Worm (Caenorhabditis elegans) whole organism, L1 larva: ENCODE results near the gene cnt-1.
A peak's percentile ranks its signal among the peaks of the same experiment; 100 is the strongest.

ENCODE experiments used
- C04F5.9 ChIP-seq: sonication (generic microtip); optimal IDR thresholded peaks from 2 replicates; lab custom pipeline; 2016; ENCODE audit warnings: missing genetic modification characterization, missing compliant biosample characterization
- C16A3.4 ChIP-seq: fragments of 150-350 bp; optimal IDR thresholded peaks from 2 replicates; lab custom pipeline; 2014; ENCODE audit warnings: missing biosample characterization, missing genetic modification characterization
- C34B4.2 ChIP-seq: sonication (generic microtip); optimal IDR thresholded peaks from 2 replicates; lab custom pipeline; 2017; ENCODE audit warnings: mild to moderate bottlenecking, missing genetic modification characterization, missing compliant biosample characterization
- F16B12.6 ChIP-seq: fragments of 150-350 bp; optimal IDR thresholded peaks from 2 replicates; lab custom pipeline; 2014; ENCODE audit warnings: missing biosample characterization, missing genetic modification characterization
- Y116A8C.19 ChIP-seq: sonication (generic microtip); optimal IDR thresholded peaks from 2 replicates; lab custom pipeline; 2016; ENCODE audit warnings: missing compliant biosample characterization, missing genetic modification characterization, borderline replicate concordance
- ama-1 ChIP-seq: fragments of 150-350 bp; optimal IDR thresholded peaks from 2 replicates; lab custom pipeline; 2014
- blmp-1 ChIP-seq: fragments of 150-350 bp; optimal IDR thresholded peaks from 2 replicates; lab custom pipeline; 2014; ENCODE audit warnings: missing biosample characterization, missing genetic modification characterization
- ceh-8 ChIP-seq: fragments of 200-800 bp; sonication (Bioruptor generic); optimal IDR thresholded peaks from 2 replicates; lab custom pipeline; 2018; ENCODE audit warnings: mild to moderate bottlenecking, missing genetic modification characterization, moderate library complexity, missing compliant biosample characterization
- ceh-90 ChIP-seq: sonication (generic microtip); optimal IDR thresholded peaks from 2 replicates; lab custom pipeline; 2016; ENCODE audit warnings: missing genetic modification characterization, missing compliant biosample characterization
- dpl-1 ChIP-seq, 3 experiments: fragments of 150-350 bp in 2 of 3; sonication (generic microtip) in 1 of 3; optimal IDR thresholded peaks; 2 replicates each; lab custom pipeline; 2014 to 2017; ENCODE audit warnings: missing biosample characterization in 3 of 3, missing genetic modification characterization in 3 of 3, missing genetic modification reagents in 3 of 3
- dsc-1 ChIP-seq: sonication (generic microtip); optimal IDR thresholded peaks from 2 replicates; lab custom pipeline; 2016; ENCODE audit warnings: mild to moderate bottlenecking, missing genetic modification characterization, missing compliant biosample characterization
- efl-1 ChIP-seq, 4 experiments: fragments of 150-350 bp; optimal IDR thresholded peaks in 3 of 4; peaks in 1 of 4; 1 replicate in 1 of 4; 2 replicates in 3 of 4; lab custom pipeline; 2014; ENCODE audit warnings: missing biosample characterization in 2 of 4, missing genetic modification characterization in 2 of 4, missing genetic modification reagents in 2 of 4
- egl-27 ChIP-seq, 2 experiments: fragments of 150-350 bp in 1 of 2; sonication (generic microtip); optimal IDR thresholded peaks; 3 replicates each; lab custom pipeline; 2017 to 2018; ENCODE audit warnings: missing biosample characterization in 2 of 2, missing genetic modification characterization in 2 of 2, missing genetic modification reagents in 2 of 2
- elt-3 ChIP-seq, 6 experiments: fragments of 150-350 bp in 1 of 6; sonication (generic microtip); optimal IDR thresholded peaks; 2 replicates each; lab custom pipeline; 2017 to 2018; ENCODE audit warnings: missing biosample characterization in 6 of 6, missing genetic modification characterization in 6 of 6, inconsistent platforms in 1 of 6
- fos-1 ChIP-seq: fragments of 150-350 bp; optimal IDR thresholded peaks from 2 replicates; lab custom pipeline; 2014; ENCODE audit warnings: missing biosample characterization, missing genetic modification characterization
- grh-1 ChIP-seq: fragments of 200-800 bp; sonication (Bioruptor generic); IDR thresholded peaks from 2 replicates; pipeline ENCODE4 v1.3.6; 2022; ENCODE audit warnings: missing genetic modification reagents, missing genetic modification characterization, missing compliant biosample characterization
- irx-1 ChIP-seq: sonication (generic microtip); optimal IDR thresholded peaks from 2 replicates; lab custom pipeline; 2016; ENCODE audit warnings: missing genetic modification characterization, missing compliant biosample characterization
- lin-13 ChIP-seq: fragments of 150-350 bp; optimal IDR thresholded peaks from 2 replicates; lab custom pipeline; 2014; ENCODE audit warnings: missing biosample characterization, missing genetic modification reagents, missing genetic modification characterization
- lin-35 ChIP-seq, 2 experiments: fragments of 150-350 bp; optimal IDR thresholded peaks; 2 replicates each; lab custom pipeline; 2014; ENCODE audit warnings: missing biosample characterization in 2 of 2, missing genetic modification characterization in 2 of 2, missing genetic modification reagents in 2 of 2
- lir-3 ChIP-seq: sonication (generic microtip); optimal IDR thresholded peaks from 2 replicates; lab custom pipeline; 2016; ENCODE audit warnings: mild to moderate bottlenecking, missing genetic modification characterization, moderate library complexity, missing compliant biosample characterization; ENCODE audit not compliant: poor library complexity
- lsy-2 ChIP-seq, 2 experiments: fragments of 150-350 bp; optimal IDR thresholded peaks; 2 replicates each; lab custom pipeline; 2014; ENCODE audit warnings: missing biosample characterization in 2 of 2, missing genetic modification characterization in 2 of 2
- mef-2 ChIP-seq: fragments of 150-350 bp; optimal IDR thresholded peaks from 2 replicates; lab custom pipeline; 2014; ENCODE audit warnings: missing biosample characterization, missing genetic modification characterization
- mep-1 ChIP-seq: fragments of 150-350 bp; optimal IDR thresholded peaks from 2 replicates; lab custom pipeline; 2014; ENCODE audit warnings: missing biosample characterization, missing genetic modification characterization
- nhr-12 ChIP-seq: sonication (generic microtip); optimal IDR thresholded peaks from 2 replicates; lab custom pipeline; 2017; ENCODE audit warnings: missing biosample characterization, missing genetic modification characterization
- nhr-19 ChIP-seq: fragments of 200-800 bp; sonication (Bioruptor generic); conservative IDR thresholded peaks from 2 replicates; pipeline ENCODE4 v1.3.6; 2022; ENCODE audit warnings: missing genetic modification characterization, missing compliant biosample characterization
- nhr-20 ChIP-seq: sonication (generic microtip); optimal IDR thresholded peaks from 2 replicates; lab custom pipeline; 2016; ENCODE audit warnings: mild to moderate bottlenecking, missing genetic modification characterization, missing compliant biosample characterization
- nhr-47 ChIP-seq: sonication (generic microtip); optimal IDR thresholded peaks from 2 replicates; lab custom pipeline; 2016; ENCODE audit warnings: mild to moderate bottlenecking, missing genetic modification characterization, moderate library complexity, missing compliant biosample characterization
- nhr-71 ChIP-seq: sonication (generic microtip); optimal IDR thresholded peaks from 2 replicates; lab custom pipeline; 2016; ENCODE audit warnings: mild to moderate bottlenecking, missing genetic modification characterization, moderate library complexity, missing compliant biosample characterization
- nhr-84 ChIP-seq: sonication (generic microtip); optimal IDR thresholded peaks from 2 replicates; lab custom pipeline; 2017; ENCODE audit warnings: missing biosample characterization, missing genetic modification characterization
- nhr-85 ChIP-seq: sonication (generic microtip); peaks from one replicate; lab custom pipeline; 2016; ENCODE audit warnings: missing genetic modification characterization, inconsistent platforms, missing compliant biosample characterization
- pqm-1 ChIP-seq: sonication (generic microtip); optimal IDR thresholded peaks from 3 replicates; lab custom pipeline; 2017; ENCODE audit warnings: missing biosample characterization, missing genetic modification characterization
- skn-1 ChIP-seq: fragments of 150-350 bp; optimal IDR thresholded peaks from 2 replicates; lab custom pipeline; 2014; ENCODE audit warnings: missing biosample characterization, missing genetic modification characterization
- snu-23 ChIP-seq: sonication (generic microtip); optimal IDR thresholded peaks from 2 replicates; lab custom pipeline; 2016; ENCODE audit warnings: missing genetic modification characterization, missing compliant biosample characterization
- sup-37 ChIP-seq: fragments of 200-800 bp; sonication (Bioruptor generic); optimal IDR thresholded peaks from 2 replicates; lab custom pipeline; 2018; ENCODE audit warnings: mild to moderate bottlenecking, missing genetic modification characterization, missing compliant biosample characterization
- tlp-1 ChIP-seq: fragments of 150-350 bp; optimal IDR thresholded peaks from 2 replicates; lab custom pipeline; 2014; ENCODE audit warnings: missing biosample characterization, missing genetic modification characterization
- unc-130 ChIP-seq: fragments of 150-350 bp; optimal IDR thresholded peaks from 2 replicates; lab custom pipeline; 2017; ENCODE audit warnings: missing biosample characterization, missing genetic modification characterization, inconsistent platforms
- unc-30 ChIP-seq: sonication (generic microtip); optimal IDR thresholded peaks from 2 replicates; lab custom pipeline; 2017; ENCODE audit warnings: missing biosample characterization, missing genetic modification characterization
- unc-98 ChIP-seq: fragments of 200-800 bp; sonication (Bioruptor generic); IDR thresholded peaks from 2 replicates; pipeline ENCODE4 v1.3.6; 2022; ENCODE audit warnings: missing genetic modification characterization, missing compliant biosample characterization
- vab-15 ChIP-seq: sonication (generic microtip); optimal IDR thresholded peaks from 2 replicates; lab custom pipeline; 2017; ENCODE audit warnings: missing genotype, mild to moderate bottlenecking, missing genetic modification characterization, missing compliant biosample characterization
- zag-1 ChIP-seq: fragments of 150-350 bp; optimal IDR thresholded peaks from 2 replicates; lab custom pipeline; 2014; ENCODE audit warnings: missing biosample characterization, missing genetic modification characterization
- zip-4 ChIP-seq: fragments of 200-800 bp; sonication (Bioruptor generic); optimal IDR thresholded peaks from 2 replicates; lab custom pipeline; 2018; ENCODE audit warnings: mild to moderate bottlenecking, missing genetic modification characterization, moderate library complexity, missing compliant biosample characterization
- ztf-11 ChIP-seq, 2 experiments: sonication (generic microtip); optimal IDR thresholded peaks; 2 replicates each; lab custom pipeline; 2016 to 2017; ENCODE audit warnings: missing genetic modification characterization in 2 of 2, missing biosample characterization in 1 of 2, missing compliant biosample characterization in 1 of 2
- ztf-4 ChIP-seq: fragments of 150-350 bp; optimal IDR thresholded peaks from 2 replicates; lab custom pipeline; 2014; ENCODE audit warnings: missing biosample characterization, missing genetic modification characterization

The cnt-1 gene

DNA sequence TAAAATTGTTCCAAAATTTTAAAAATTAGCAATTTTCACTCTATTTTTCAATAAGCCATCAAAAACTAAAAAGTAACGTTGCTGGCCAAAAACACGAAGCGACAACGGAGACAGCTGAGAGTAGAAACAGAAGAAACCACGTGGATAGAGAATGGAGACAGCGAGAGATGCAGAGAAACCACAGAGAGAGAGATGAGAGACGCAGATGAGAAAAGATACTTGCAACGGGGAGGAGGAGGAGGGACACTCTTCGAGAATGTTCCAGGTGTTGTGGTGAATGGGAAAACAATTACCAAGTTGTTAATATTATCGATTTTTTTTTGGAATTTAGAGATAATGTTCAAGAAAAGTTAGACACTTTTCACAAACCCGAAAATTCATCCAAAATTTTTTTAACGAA is 13.7 kb upstream of the cnt-1 start (continued):
- no peak for TF ChIP-seq lir-3 (tag; lab: Kevin White, UChicago)
- TF ChIP-seq mep-1: peak; percentile 99
- peak; percentile 56 for TF ChIP-seq mef-2 (tag; lab: Kevin White, UChicago)
- peak; percentile 83 for TF ChIP-seq blmp-1 (tag; lab: Kevin White, UChicago)
- peak; percentile 94 for TF ChIP-seq lin-13
- peak; percentile 79 for TF ChIP-seq ama-1

DNA sequence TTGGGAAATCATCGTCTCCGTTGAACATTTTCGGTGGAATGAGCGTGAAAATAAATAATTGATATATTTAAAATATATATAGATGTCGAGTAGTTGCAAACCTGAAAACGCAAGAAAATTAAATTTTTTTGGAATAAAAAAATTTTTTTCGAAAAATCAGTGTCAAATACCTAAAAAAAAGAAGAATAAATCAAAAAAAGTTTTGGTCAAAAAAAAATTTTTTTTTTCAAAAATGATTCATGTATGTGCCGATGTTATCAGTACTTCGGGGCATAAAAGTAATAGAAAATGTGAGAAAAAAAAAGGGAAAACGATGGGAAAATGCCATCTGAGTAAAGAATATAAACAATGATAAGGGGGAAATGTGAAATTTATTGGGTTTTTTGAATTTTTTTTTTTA is 11.2 kb upstream of the cnt-1 start, which contains the start of gene Y17G7B.17:
Y17G7B.17 (minus strand) TSS at position 101 of the 400 bp plus-strand sequence.
- TF ChIP-seq tlp-1 (tag; lab: Kevin White, UChicago) (peak; percentile 6), lin-35 (GFP tag; optimal IDR thresholded peaks at IDR 0.05; lab: Kevin White, UChicago) (no peak)
- TF ChIP-seq, all 84 proteins: peak for 1

DNA sequence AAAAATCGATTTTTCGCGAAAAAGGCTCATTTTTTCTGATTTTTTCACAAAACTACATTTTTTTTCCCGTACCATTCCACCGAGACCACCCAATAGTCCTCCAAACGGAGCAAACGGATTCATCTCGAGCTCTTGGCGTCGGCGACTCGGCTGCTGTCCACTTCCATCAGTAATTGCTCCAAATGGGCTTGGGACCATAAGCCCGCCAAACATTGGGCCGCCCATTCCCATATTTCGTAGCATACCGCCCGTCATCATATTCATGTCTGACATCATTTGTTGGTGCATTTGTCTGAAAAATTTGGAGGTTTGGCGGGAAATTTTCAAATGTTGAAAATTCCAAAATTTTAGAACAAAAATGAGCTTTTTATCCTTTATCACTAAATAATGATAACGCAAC is 10.0 kb upstream of the cnt-1 start:
- TF ChIP-seq nhr-85 (peak; percentile 60), fos-1 (tag; lab: Kevin White, UChicago) (no peak)

DNA sequence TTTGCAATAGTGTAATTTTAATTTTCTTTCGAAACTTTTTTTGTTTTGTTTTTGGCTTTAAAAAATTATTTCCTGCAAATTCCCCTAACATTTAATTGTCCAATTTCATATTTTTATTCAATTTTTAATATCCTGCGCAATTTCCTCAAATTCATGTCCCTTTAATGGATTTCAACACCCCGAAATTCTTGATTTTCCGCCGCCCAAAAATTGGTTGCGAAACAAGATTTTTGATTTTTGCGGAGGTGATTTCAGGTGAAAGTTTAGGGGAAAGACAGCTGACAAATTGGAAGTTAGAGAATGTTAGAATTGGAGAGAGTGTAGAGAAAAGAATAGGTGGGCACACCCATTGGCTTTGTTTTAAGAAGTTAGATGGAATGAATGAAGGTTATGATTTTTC is 6.4 kb upstream of the cnt-1 start:
- TF ChIP-seq lsy-2 (tag; optimal IDR thresholded peaks at IDR 0.05; lab: Kevin White, UChicago) (peak; percentile 14 to 39), skn-1 (peak; percentile 78), nhr-85 (peak; percentile 70), blmp-1 (tag; lab: Kevin White, UChicago) (peak; percentile 92), nhr-20 (peak; percentile 5), nhr-71 (tag; lab: Kevin White, UChicago) (peak; percentile 31), dpl-1 (GFP tag; optimal IDR thresholded peaks at IDR 0.05; lab: Kevin White, UChicago) (peak in 1 of 3 experiments; percentile 10), F16B12.6 (tag; lab: Kevin White, UChicago) (no peak), efl-1 (optimal IDR thresholded peaks at IDR 0.05; lab: Kevin White, UChicago) (peak; percentile 0 to 7), efl-1 (GFP tag; optimal IDR thresholded peaks at IDR 0.05 in 1 of 2; lab: Kevin White, UChicago) (peak in 1 of 2 experiments; percentile 66), ama-1 (peak; percentile 27), ceh-8 (GFP tag; lab: Kevin White, UChicago) (no peak), sup-37 (GFP tag; lab: Kevin White, UChicago) (peak; percentile 5), nhr-47 (tag; lab: Kevin White, UChicago) (peak; percentile 13), snu-23 (GFP tag; lab: Kevin White, UChicago) (peak; percentile 18), ztf-4 (tag; lab: Kevin White, UChicago) (no peak), nhr-12 (tag; lab: Kevin White, UChicago) (no peak)

DNA sequence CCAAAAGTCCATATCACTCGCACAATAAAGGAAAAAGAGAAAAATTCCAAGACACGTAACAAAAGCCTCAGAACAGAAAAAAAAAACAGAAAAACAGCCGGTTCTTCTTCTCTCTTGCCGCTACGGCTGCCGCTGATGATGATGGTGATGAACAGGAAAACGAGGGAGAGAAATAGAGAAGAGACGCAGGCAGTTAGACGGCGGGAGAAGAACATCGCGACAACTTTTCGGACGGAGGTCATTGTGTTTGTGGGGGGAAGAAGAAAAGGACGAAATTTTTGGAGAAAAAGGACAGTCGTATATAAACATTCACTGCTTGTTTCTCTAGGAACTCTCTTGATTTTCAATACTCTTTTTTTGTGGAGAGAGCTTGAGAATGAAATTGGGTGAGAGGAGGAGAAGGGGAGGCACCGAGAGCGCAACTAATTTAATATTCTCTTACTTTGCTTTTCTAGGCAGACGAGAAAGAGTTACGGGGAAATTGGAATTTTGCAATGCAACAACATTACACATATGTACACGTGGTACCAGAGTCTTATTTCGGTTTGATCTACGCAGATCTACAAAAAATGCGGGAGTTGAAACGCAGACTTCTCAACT is 1.0 kb upstream of the cnt-1 start:
- TF ChIP-seq pqm-1 (tag; lab: Kevin White, UChicago) (no peak), zip-4 (GFP tag; lab: Kevin White, UChicago) (no peak), irx-1 (tag; lab: Kevin White, UChicago) (peak; percentile 28), mef-2 (tag; lab: Kevin White, UChicago) (no peak), zag-1 (tag; lab: Kevin White, UChicago) (no peak), C04F5.9 (tag; lab: Kevin White, UChicago) (no peak), unc-98 (GFP tag; lab: Robert Waterston, UW) (no peak), tlp-1 (tag; lab: Kevin White, UChicago) (no peak), lin-35 (GFP tag; optimal IDR thresholded peaks at IDR 0.05; lab: Kevin White, UChicago) (peak; percentile 21 to 64), grh-1 (no peak), nhr-84 (tag; lab: Kevin White, UChicago) (no peak), unc-130 (tag; lab: Kevin White, UChicago) (no peak), Y116A8C.19 (tag; lab: Kevin White, UChicago) (no peak), C16A3.4 (no peak), ceh-90 (no peak), snu-23 (GFP tag; lab: Kevin White, UChicago) (peak; percentile 60), egl-27 (tag; optimal IDR thresholded peaks at IDR 0.05; lab: Kevin White, UChicago) (no peak), unc-30 (tag; lab: Kevin White, UChicago) (no peak), vab-15 (tag; lab: Kevin White, UChicago) (no peak), ztf-11 (tag; optimal IDR thresholded peaks at IDR 0.05; lab: Kevin White, UChicago) (no peak), dsc-1 (tag; lab: Kevin White, UChicago) (no peak), C34B4.2 (no peak), efl-1 (optimal IDR thresholded peaks at IDR 0.05; lab: Kevin White, UChicago) (peak; percentile 39 to 59), efl-1 (GFP tag; optimal IDR thresholded peaks at IDR 0.05 in 1 of 2; lab: Kevin White, UChicago) (peak; percentile 53 to 96), nhr-20 (peak; percentile 17), dpl-1 (GFP tag; optimal IDR thresholded peaks at IDR 0.05; lab: Kevin White, UChicago) (peak; percentile 25 to 50 (median 45)), elt-3 (tag; optimal IDR thresholded peaks at IDR 0.05; lab: Kevin White, UChicago) (peak in 1 of 6 experiments; percentile 25), nhr-19 (GFP tag; lab: Robert Waterston, UW) (peak; percentile 41), sup-37 (GFP tag; lab: Kevin White, UChicago) (no peak)
